Worm (Caenorhabditis elegans): Measurements from ENCODE around the gene T26E4.2.

T26E4.2 gene

ce11 chrV:15766122-15766594 is 15.0 kb upstream of the T26E4.2 start, which contains the start of the genes haf-3 and F57A10.2 (continued):
- TF ChIP-seq nhr-77 (tag; optimal IDR thresholded peaks at IDR 0.05) (peak; percentile 68), blmp-1 (tag; optimal IDR thresholded peaks at IDR 0.05; ENCODE audit: insufficient read depth) (peak; percentile 9)

ce11 chrV:15769072-15769471 is 12.1 kb upstream of the T26E4.2 start, which contains the start of gene F57A10.4:
Gene F57A10.4, plus strand, starts transcription at chrV:15769438.
- TF ChIP-seq nhr-6 (tag; optimal IDR thresholded peaks at IDR 0.05) (no peak), sem-4 (tag; optimal IDR thresholded peaks at IDR 0.05) (no peak)

DNA sequence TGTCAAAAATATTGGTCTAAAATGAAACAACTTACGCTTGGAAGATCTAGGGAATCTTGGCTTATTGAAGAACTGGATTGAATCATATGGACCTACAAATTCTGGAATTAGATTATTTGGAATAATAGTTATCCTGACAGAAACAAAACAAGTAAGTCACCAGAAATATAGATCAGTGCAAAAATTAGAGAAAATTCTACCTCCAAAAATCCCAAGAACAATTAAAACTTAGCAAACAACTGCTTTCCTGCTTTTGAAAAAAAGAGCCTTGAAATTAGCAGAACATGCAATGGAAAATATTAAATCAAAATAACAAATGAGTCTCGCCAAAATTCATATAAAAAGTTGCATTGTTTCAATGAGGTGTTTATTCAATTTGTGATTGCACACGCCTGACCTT is 8.0 kb upstream of the T26E4.2 start, which contains the start of gene nhr-60:
Gene nhr-60 (minus strand): TSS at position 101 of the 400 bp plus-strand sequence.
- no peak for TF ChIP-seq lin-13 (GFP tag; optimal IDR thresholded peaks at IDR 0.05)
- no peak for TF ChIP-seq peb-1 (tag; optimal IDR thresholded peaks at IDR 0.05)
- no peak for TF ChIP-seq C34F6.9 (tag; optimal IDR thresholded peaks at IDR 0.05)
- TF ChIP-seq ZK546.5 (tag; optimal IDR thresholded peaks at IDR 0.05), result no peak
- TF ChIP-seq ztf-11 (tag; optimal IDR thresholded peaks at IDR 0.05), result no peak
- TF ChIP-seq nhr-237 (tag; optimal IDR thresholded peaks at IDR 0.05), result no peak
- no peak for TF ChIP-seq mbf-1 (tag; optimal IDR thresholded peaks at IDR 0.05)
- TF ChIP-seq unc-39 (tag; optimal IDR thresholded peaks at IDR 0.05), result no peak
- no peak for TF ChIP-seq sem-4 (tag; optimal IDR thresholded peaks at IDR 0.05)
- no peak for TF ChIP-seq lin-11 (tag; optimal IDR thresholded peaks at IDR 0.05)
- TF ChIP-seq alr-1 (tag; optimal IDR thresholded peaks at IDR 0.05), result no peak
- TF ChIP-seq lsy-2 (tag; optimal IDR thresholded peaks at IDR 0.05), result no peak
- no peak for TF ChIP-seq dmd-4 (tag; optimal IDR thresholded peaks at IDR 0.05)
- no peak for TF ChIP-seq zag-1 (tag; optimal IDR thresholded peaks at IDR 0.05)
- TF ChIP-seq ceh-82 (tag; optimal IDR thresholded peaks at IDR 0.05), result no peak

DNA sequence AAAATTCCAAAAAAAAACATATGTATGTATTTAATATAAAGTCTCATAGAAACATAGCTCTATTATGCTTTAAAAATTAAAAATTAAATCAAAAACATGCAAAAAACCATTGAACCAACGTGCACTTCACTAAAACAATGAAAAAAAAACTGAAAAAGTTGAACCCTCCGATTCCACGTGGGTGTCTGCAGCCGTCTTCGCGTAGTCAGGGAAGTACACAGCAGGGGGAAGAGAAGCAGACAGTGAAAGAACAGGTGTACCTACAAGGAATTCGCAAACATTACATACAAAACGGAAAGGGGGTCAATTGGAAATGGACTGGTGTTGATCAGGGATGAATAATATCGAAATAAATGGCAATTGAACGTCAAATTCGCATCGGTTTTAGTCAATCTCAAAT is 7.2 kb upstream of the T26E4.2 start:
- TF ChIP-seq ztf-1 (GFP tag; conservative IDR thresholded peaks at IDR 0.05) (no peak), mdl-1 (tag; optimal IDR thresholded peaks at IDR 0.05) (peak in 1 of 2 experiments; percentile 1), peb-1 (tag; optimal IDR thresholded peaks at IDR 0.05) (no peak), lin-13 (GFP tag; optimal IDR thresholded peaks at IDR 0.05) (no peak), zag-1 (tag; optimal IDR thresholded peaks at IDR 0.05) (no peak), R02D3.7 (tag; optimal IDR thresholded peaks at IDR 0.05) (no peak), sma-9 (GFP tag; optimal IDR thresholded peaks at IDR 0.05) (peak; percentile 29), sma-9 (tag; optimal IDR thresholded peaks at IDR 0.05) (no peak)

ce11 chrV:15776651-15777050 is 4.5 kb upstream of the T26E4.2 start, which contains the start of gene nhr-283:
Gene nhr-283, minus strand, starts transcription at chrV:15776751.
- TF ChIP-seq snpc-4 (tag; optimal IDR thresholded peaks at IDR 0.05) (no peak), R02D3.7 (tag; optimal IDR thresholded peaks at IDR 0.05) (no peak), nhr-21 (tag; optimal IDR thresholded peaks at IDR 0.05) (no peak), mdl-1 (tag; optimal IDR thresholded peaks at IDR 0.05) (no peak), lin-13 (GFP tag; optimal IDR thresholded peaks at IDR 0.05) (no peak), mab-5 (tag; optimal IDR thresholded peaks at IDR 0.05) (no peak), mbf-1 (tag; optimal IDR thresholded peaks at IDR 0.05) (no peak), elt-1 (tag; optimal IDR thresholded peaks at IDR 0.05) (no peak), fos-1 (tag; optimal IDR thresholded peaks at IDR 0.05) (no peak)

- TF ChIP-seq sma-3 (GFP tag; optimal IDR thresholded peaks at IDR 0.05) (no peak), dmd-4 (tag; optimal IDR thresholded peaks at IDR 0.05) (no peak)
Observed at ce11 chrV:15779128-15779729, 2.0 kb upstream of the T26E4.2 start, which contains the start of the genes nhr-285 and irld-52. Gene nhr-285, minus strand, starts transcription at chrV:15779228. Gene irld-52, plus strand, starts transcription at chrV:15779679.

DNA sequence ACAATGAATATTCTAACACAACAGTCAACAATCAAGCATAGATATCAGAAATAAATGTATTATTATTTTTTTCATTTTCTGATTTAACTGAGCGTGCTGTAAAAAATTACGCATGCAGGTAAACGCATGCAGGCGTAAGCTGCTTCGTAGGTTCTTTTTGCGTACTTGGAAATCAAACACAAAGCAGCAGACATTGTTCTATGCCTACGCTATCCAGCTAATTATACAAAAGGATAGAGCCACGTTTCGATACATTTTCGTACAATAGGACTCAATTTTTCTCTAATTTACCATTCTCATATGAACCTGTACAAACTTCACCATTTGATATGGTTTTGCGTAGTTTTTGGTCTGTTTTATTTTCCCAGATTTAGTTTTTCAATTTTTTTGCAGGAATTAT is 1.3 kb downstream of the T26E4.2 start, which contains the start of gene T26E4.3:
Gene T26E4.3 (plus strand): TSS at position 301 of the 400 bp plus-strand sequence.
- TF ChIP-seq nhr-25 (tag; optimal IDR thresholded peaks at IDR 0.05) (no peak), C34F6.9 (tag; optimal IDR thresholded peaks at IDR 0.05) (no peak), ama-1 (optimal IDR thresholded peaks at IDR 0.05) (no peak), unc-55 (GFP tag; optimal IDR thresholded peaks at IDR 0.05) (no peak), fos-1 (tag; optimal IDR thresholded peaks at IDR 0.05) (no peak), sma-9 (GFP tag; optimal IDR thresholded peaks at IDR 0.05) (no peak), sma-9 (tag; optimal IDR thresholded peaks at IDR 0.05) (no peak), ztf-11 (tag; optimal IDR thresholded peaks at IDR 0.05) (no peak), nhr-12 (tag; optimal IDR thresholded peaks at IDR 0.05) (no peak), alr-1 (tag; optimal IDR thresholded peaks at IDR 0.05) (no peak), lin-13 (GFP tag; optimal IDR thresholded peaks at IDR 0.05) (no peak), peb-1 (tag; optimal IDR thresholded peaks at IDR 0.05) (no peak), elt-3 (tag; optimal IDR thresholded peaks at IDR 0.05) (no peak), ztf-4 (tag; optimal IDR thresholded peaks at IDR 0.05) (no peak), snpc-4 (tag; optimal IDR thresholded peaks at IDR 0.05) (no peak), mbf-1 (tag; optimal IDR thresholded peaks at IDR 0.05) (no peak), sma-3 (GFP tag; optimal IDR thresholded peaks at IDR 0.05) (no peak), nhr-77 (tag; optimal IDR thresholded peaks at IDR 0.05) (no peak), lin-11 (tag; optimal IDR thresholded peaks at IDR 0.05) (no peak)

Data from whole organism, L2 larva.